Fruit fly (Drosophila melanogaster): ENCODE data around the gene mRpL19.

The mRpL19 gene

dm6 chr3R:8676560-8677000 is 2.7 kb downstream of the mRpL19 start, which contains the start of the genes Unc50, CG11755 and CG8043:
Unc50 (minus strand) TSS chr3R:8676613.
CG11755 (plus strand) TSS chr3R:8676915.
CG8043 (plus strand) TSS chr3R:8676915.
- TF ChIP-seq Crg-1 (GFP tag; optimal IDR thresholded peaks at IDR 0.05) (peak; percentile 73), CG14711 (tag; optimal IDR thresholded peaks at IDR 0.05) (peak; percentile 74), kay (GFP tag; ENCODE audit: borderline replicate concordance) (peak; percentile 94), CG12768 (GFP tag; optimal IDR thresholded peaks at IDR 0.05) (peak; percentile 73), CG7045 (GFP tag; optimal IDR thresholded peaks at IDR 0.05) (peak; percentile 81), Hr96 (GFP tag; optimal IDR thresholded peaks at IDR 0.05) (peak; percentile 82), cic (GFP tag; optimal IDR thresholded peaks at IDR 0.05) (peak; percentile 37), cnc (optimal IDR thresholded peaks at IDR 0.05) (no peak), pad (GFP tag; optimal IDR thresholded peaks at IDR 0.05) (peak; percentile 59), tj (GFP tag; optimal IDR thresholded peaks at IDR 0.05) (peak; percentile 54), CG33017 (tag; optimal IDR thresholded peaks at IDR 0.05) (peak; percentile 67), CG1620 (GFP tag; optimal IDR thresholded peaks at IDR 0.05) (peak; percentile 82), CG7101 (tag; optimal IDR thresholded peaks at IDR 0.05) (peak; percentile 80), Clk (GFP tag; optimal IDR thresholded peaks at IDR 0.05) (peak; percentile 59), toe (GFP tag; optimal IDR thresholded peaks at IDR 0.05) (peak; percentile 89), CG11617 (GFP tag; optimal IDR thresholded peaks at IDR 0.05) (peak; percentile 85), ovo (GFP tag; optimal IDR thresholded peaks at IDR 0.05) (peak; percentile 44), Mnt (GFP tag; optimal IDR thresholded peaks at IDR 0.05) (peak; percentile 74), bab1 (GFP tag; optimal IDR thresholded peaks at IDR 0.05) (peak; percentile 90), CG5204 (GFP tag; optimal IDR thresholded peaks at IDR 0.05) (peak; percentile 86)

dm6 chr3R:8679934-8680333 is 6.0 kb downstream of the mRpL19 start, which contains the start of gene CG33325:
CG33325 (minus strand) TSS chr3R:8680034.
- TF ChIP-seq CG11617 (GFP tag; optimal IDR thresholded peaks at IDR 0.05) (no peak), bab1 (GFP tag; optimal IDR thresholded peaks at IDR 0.05) (no peak), tj (GFP tag; optimal IDR thresholded peaks at IDR 0.05) (no peak), Hr96 (GFP tag; optimal IDR thresholded peaks at IDR 0.05) (no peak), Clk (GFP tag; optimal IDR thresholded peaks at IDR 0.05) (no peak)

dm6 chr3R:8680611-8681010 is 6.7 kb downstream of the mRpL19 start:
- TF ChIP-seq ovo (GFP tag; optimal IDR thresholded peaks at IDR 0.05) (no peak), Clk (GFP tag; optimal IDR thresholded peaks at IDR 0.05) (no peak), bab1 (GFP tag; optimal IDR thresholded peaks at IDR 0.05) (no peak), cic (GFP tag; optimal IDR thresholded peaks at IDR 0.05) (no peak), CG14711 (tag; optimal IDR thresholded peaks at IDR 0.05) (no peak), toe (GFP tag; optimal IDR thresholded peaks at IDR 0.05) (no peak), Hr96 (GFP tag; optimal IDR thresholded peaks at IDR 0.05) (no peak)

- TF ChIP-seq tj (GFP tag; optimal IDR thresholded peaks at IDR 0.05) (no peak), ovo (GFP tag; optimal IDR thresholded peaks at IDR 0.05) (no peak), CG7045 (GFP tag; optimal IDR thresholded peaks at IDR 0.05) (no peak), CG7101 (tag; optimal IDR thresholded peaks at IDR 0.05) (no peak), CG1620 (GFP tag; optimal IDR thresholded peaks at IDR 0.05) (no peak), cic (GFP tag; optimal IDR thresholded peaks at IDR 0.05) (no peak), pad (GFP tag; optimal IDR thresholded peaks at IDR 0.05) (no peak), CG5204 (GFP tag; optimal IDR thresholded peaks at IDR 0.05) (no peak), Crg-1 (GFP tag; optimal IDR thresholded peaks at IDR 0.05) (no peak), Hr96 (GFP tag; optimal IDR thresholded peaks at IDR 0.05) (no peak)
Measured at dm6 chr3R:8683280-8683679, 9.4 kb downstream of the mRpL19 start.

- TF ChIP-seq bab1 (GFP tag; optimal IDR thresholded peaks at IDR 0.05) (no peak), cic (GFP tag; optimal IDR thresholded peaks at IDR 0.05) (no peak), tj (GFP tag; optimal IDR thresholded peaks at IDR 0.05) (no peak), toe (GFP tag; optimal IDR thresholded peaks at IDR 0.05) (no peak), CG7045 (GFP tag; optimal IDR thresholded peaks at IDR 0.05) (no peak), CG12768 (GFP tag; optimal IDR thresholded peaks at IDR 0.05) (no peak), Hr96 (GFP tag; optimal IDR thresholded peaks at IDR 0.05) (no peak), Crg-1 (GFP tag; optimal IDR thresholded peaks at IDR 0.05) (no peak), Clk (GFP tag; optimal IDR thresholded peaks at IDR 0.05) (no peak), CG5204 (GFP tag; optimal IDR thresholded peaks at IDR 0.05) (no peak), kay (GFP tag; ENCODE audit: borderline replicate concordance) (no peak), CG33017 (tag; optimal IDR thresholded peaks at IDR 0.05) (no peak), CG1620 (GFP tag; optimal IDR thresholded peaks at IDR 0.05) (no peak), CG7101 (tag; optimal IDR thresholded peaks at IDR 0.05) (no peak), CG14711 (tag; optimal IDR thresholded peaks at IDR 0.05) (no peak), ovo (GFP tag; optimal IDR thresholded peaks at IDR 0.05) (no peak), cnc (optimal IDR thresholded peaks at IDR 0.05) (no peak)
Measured at dm6 chr3R:8684328-8685177, 10.6 kb downstream of the mRpL19 start, which contains the start of gene CG44227. CG44227 (minus strand) TSS chr3R:8685176.

dm6 chr3R:8686446-8686845 is 12.5 kb downstream of the mRpL19 start:
- TF ChIP-seq pad (GFP tag; optimal IDR thresholded peaks at IDR 0.05): no peak
- no peak for TF ChIP-seq cnc (optimal IDR thresholded peaks at IDR 0.05)
- TF ChIP-seq bab1 (GFP tag; optimal IDR thresholded peaks at IDR 0.05): no peak
- no peak for TF ChIP-seq CG12768 (GFP tag; optimal IDR thresholded peaks at IDR 0.05)
- no peak for TF ChIP-seq Clk (GFP tag; optimal IDR thresholded peaks at IDR 0.05)
- TF ChIP-seq toe (GFP tag; optimal IDR thresholded peaks at IDR 0.05): no peak
- TF ChIP-seq ovo (GFP tag; optimal IDR thresholded peaks at IDR 0.05): no peak
- TF ChIP-seq CG33017 (tag; optimal IDR thresholded peaks at IDR 0.05): no peak
- no peak for TF ChIP-seq CG11617 (GFP tag; optimal IDR thresholded peaks at IDR 0.05)
- TF ChIP-seq CG1620 (GFP tag; optimal IDR thresholded peaks at IDR 0.05): no peak
- TF ChIP-seq cic (GFP tag; optimal IDR thresholded peaks at IDR 0.05): no peak
- no peak for TF ChIP-seq CG5204 (GFP tag; optimal IDR thresholded peaks at IDR 0.05)
